Worm (Caenorhabditis elegans) whole organism, L2 larva: ENCODE measurements around the gene C04E12.5.

Source experiments
- blmp-1 ChIP-seq: sonication (generic microtip); optimal IDR thresholded peaks from 2 replicates; lab custom pipeline; 2017; ENCODE audit warnings: missing genetic modification characterization, mild to moderate bottlenecking, missing compliant biosample characterization, antibody characterized with exemption, moderate library complexity; ENCODE audit not compliant: insufficient read depth
- snpc-4 ChIP-seq: fragments of 150-350 bp; optimal IDR thresholded peaks from 2 replicates; lab custom pipeline; 2014; ENCODE audit warnings: missing biosample characterization, missing genetic modification characterization
- unc-55 ChIP-seq: fragments of 150-350 bp; sonication (generic microtip); optimal IDR thresholded peaks from 3 replicates; lab custom pipeline; 2014; ENCODE audit warnings: missing biosample characterization, missing genetic modification reagents, missing genetic modification characterization
- unc-62 ChIP-seq: fragments of 150-350 bp; optimal IDR thresholded peaks from 2 replicates; lab custom pipeline; 2014; ENCODE audit warnings: missing biosample characterization, missing genetic modification reagents, missing genetic modification characterization

ce11 chrV:3333334-3333733, 25.0 kb upstream of the C04E12.5 start, which contains the start of gene C17B7.5:
- TF ChIP-seq snpc-4: no peak
- no peak for TF ChIP-seq unc-62 (GFP tag; lab: Kevin White, UChicago)
- no peak for TF ChIP-seq blmp-1 (tag; lab: Kevin White, UChicago)
- no peak for TF ChIP-seq unc-55 (GFP tag; lab: Kevin White, UChicago)
